Fruit fly (Drosophila melanogaster) whole organism, embryonic: Measurements from ENCODE around the gene gogo.

Experiments used
- Abd-B ChIP-seq: fragments of 200-800 bp; sonication (Bioruptor generic); optimal IDR thresholded peaks from 2 replicates; lab custom pipeline; 2018; ENCODE audit warnings: missing biosample characterization, mild to moderate bottlenecking, missing genetic modification characterization, moderate library complexity
- Antp ChIP-seq: fragments of 200-800 bp; sonication (Bioruptor generic); optimal IDR thresholded peaks from 3 replicates; lab custom pipeline; 2016; ENCODE audit warnings: missing biosample characterization, missing genetic modification characterization
- CG12236 ChIP-seq: fragments of 200-800 bp; sonication (Bioruptor generic); optimal IDR thresholded peaks from 2 replicates; lab custom pipeline; 2016; ENCODE audit warnings: missing biosample characterization, missing genetic modification characterization
- CG13624 ChIP-seq: fragments of 200-800 bp; sonication (Bioruptor generic); optimal IDR thresholded peaks from 2 replicates; lab custom pipeline; 2016; ENCODE audit warnings: missing biosample characterization, missing genetic modification characterization
- CG1792 ChIP-seq: fragments of 200-800 bp; sonication (Bioruptor generic); optimal IDR thresholded peaks from 2 replicates; lab custom pipeline; 2016; ENCODE audit warnings: missing biosample characterization, missing genetic modification characterization
- CG18476 ChIP-seq: fragments of 200-800 bp; sonication (Bioruptor generic); optimal IDR thresholded peaks from 2 replicates; lab custom pipeline; 2016; ENCODE audit warnings: missing biosample characterization, mild to moderate bottlenecking, missing genetic modification characterization
- CG30431 ChIP-seq: fragments of 200-800 bp; sonication (Bioruptor generic); optimal IDR thresholded peaks from 2 replicates; lab custom pipeline; 2017; ENCODE audit warnings: missing biosample characterization, missing genetic modification characterization
- CG32772 ChIP-seq: fragments of 200-800 bp; sonication (Bioruptor generic); IDR thresholded peaks from 2 replicates; pipeline ENCODE4 v1.3.6; 2022; ENCODE audit warnings: missing biosample characterization, missing genetic modification characterization
- CG33213 ChIP-seq: fragments of 200-800 bp; sonication (Bioruptor generic); optimal IDR thresholded peaks from 3 replicates; lab custom pipeline; 2016; ENCODE audit warnings: missing biosample characterization, missing genetic modification characterization
- CG3847 ChIP-seq: fragments of 200-800 bp; sonication (Bioruptor generic); IDR thresholded peaks from 2 replicates; pipeline ENCODE4 v1.3.6; 2022; ENCODE audit warnings: missing biosample characterization, missing genetic modification characterization
- CG3995 ChIP-seq: fragments of 200-800 bp; sonication (Bioruptor generic); optimal IDR thresholded peaks from 3 replicates; lab custom pipeline; 2016; ENCODE audit warnings: missing biosample characterization, missing genetic modification characterization
- CG4328 ChIP-seq: fragments of 200-800 bp; sonication (Bioruptor generic); optimal IDR thresholded peaks from 3 replicates; lab custom pipeline; 2017; ENCODE audit warnings: missing biosample characterization, missing genetic modification reagents, missing genetic modification characterization
- CG4617 ChIP-seq: fragments of 200-800 bp; sonication (Bioruptor generic); optimal IDR thresholded peaks from 3 replicates; lab custom pipeline; 2016; ENCODE audit warnings: missing biosample characterization, missing genetic modification characterization, borderline replicate concordance
- CG6689 ChIP-seq: fragments of 200-800 bp; sonication (Bioruptor generic); IDR thresholded peaks from 2 replicates; pipeline ENCODE4 v1.3.6; 2022; ENCODE audit warnings: missing biosample characterization, missing genetic modification characterization
- CG8089 ChIP-seq: fragments of 200-800 bp; sonication (Bioruptor generic); optimal IDR thresholded peaks from 3 replicates; lab custom pipeline; 2016; ENCODE audit warnings: missing biosample characterization, missing genetic modification characterization
- CG8281 ChIP-seq: fragments of 200-800 bp; sonication (Bioruptor generic); optimal IDR thresholded peaks from 2 replicates; lab custom pipeline; 2018; ENCODE audit warnings: missing biosample characterization, mild to moderate bottlenecking, missing genetic modification characterization, moderate library complexity
- Dbx ChIP-seq: fragments of 200-800 bp; sonication (Bioruptor generic); IDR thresholded peaks from 3 replicates; pipeline ENCODE4 v1.3.6; 2022; ENCODE audit warnings: missing biosample characterization, missing genetic modification characterization
- Dek ChIP-seq: fragments of 200-800 bp; sonication (Bioruptor generic); optimal IDR thresholded peaks from 3 replicates; lab custom pipeline; 2019; ENCODE audit warnings: missing biosample characterization, mild to moderate bottlenecking, missing genetic modification characterization, moderate library complexity
- Dfd ChIP-seq, 2 experiments: fragments of >200 bp; optimal IDR thresholded peaks; 2 replicates each; lab custom pipeline; 2017; ENCODE audit warnings: missing biosample characterization in 2 of 2, missing genetic modification characterization in 2 of 2
- Dp ChIP-seq: fragments of 200-800 bp; sonication (Bioruptor generic); optimal IDR thresholded peaks from 2 replicates; lab custom pipeline; 2018; ENCODE audit warnings: missing biosample characterization, mild to moderate bottlenecking, missing genetic modification characterization, moderate library complexity
- ERR ChIP-seq: fragments of 200-800 bp; sonication (Bioruptor generic); optimal IDR thresholded peaks from 2 replicates; lab custom pipeline; 2016; ENCODE audit warnings: missing biosample characterization, missing genetic modification characterization
- Fer3 ChIP-seq: fragments of 200-800 bp; sonication (Bioruptor generic); optimal IDR thresholded peaks from 2 replicates; lab custom pipeline; 2018; ENCODE audit warnings: missing biosample characterization, mild to moderate bottlenecking, missing genetic modification characterization, moderate library complexity
- H2.0 ChIP-seq: fragments of 200-800 bp; sonication (Bioruptor generic); IDR thresholded peaks from 2 replicates; pipeline ENCODE4 v1.3.6; 2022; ENCODE audit warnings: missing biosample characterization, missing genetic modification characterization
- Med ChIP-seq: fragments of 200-800 bp; sonication (Bioruptor generic); peaks from one replicate; lab custom pipeline; 2016; ENCODE audit warnings: missing biosample characterization, missing genetic modification characterization, mild to moderate bottlenecking, inconsistent platforms, moderate library complexity
- NFAT ChIP-seq: fragments of 200-800 bp; sonication (Bioruptor generic); IDR thresholded peaks from 2 replicates; pipeline ENCODE4 v1.3.6; 2022; ENCODE audit warnings: missing biosample characterization, missing genetic modification characterization
- NfI ChIP-seq: fragments of 200-800 bp; sonication (Bioruptor generic); optimal IDR thresholded peaks from 3 replicates; lab custom pipeline; 2018; ENCODE audit warnings: missing biosample characterization, mild to moderate bottlenecking, missing genetic modification characterization, moderate library complexity
- PHDP ChIP-seq: fragments of 200-800 bp; sonication (Bioruptor generic); optimal IDR thresholded peaks from 3 replicates; lab custom pipeline; 2018; ENCODE audit warnings: missing biosample characterization, mild to moderate bottlenecking, missing genetic modification characterization, moderate library complexity
- Rfx ChIP-seq: fragments of 200-800 bp; sonication (Bioruptor generic); IDR thresholded peaks from 2 replicates; pipeline ENCODE4 v1.3.6; 2022; ENCODE audit warnings: missing biosample characterization, missing genetic modification characterization
- Usf ChIP-seq: fragments of 200-800 bp; sonication (Bioruptor generic); optimal IDR thresholded peaks from 2 replicates; lab custom pipeline; 2017; ENCODE audit warnings: missing genotype, missing biosample characterization, missing genetic modification characterization
- bigmax ChIP-seq: fragments of 200-800 bp; sonication (Bioruptor generic); optimal IDR thresholded peaks from 2 replicates; lab custom pipeline; 2018; ENCODE audit warnings: missing biosample characterization, mild to moderate bottlenecking, missing genetic modification characterization
- bowl ChIP-seq: fragments of 200-800 bp; sonication (Bioruptor generic); IDR thresholded peaks from 2 replicates; pipeline ENCODE4 v1.3.6; 2022; ENCODE audit warnings: missing biosample characterization, missing genetic modification characterization
- btn ChIP-seq: fragments of 200-800 bp; sonication (Bioruptor generic); optimal IDR thresholded peaks from 2 replicates; lab custom pipeline; 2016; ENCODE audit warnings: missing biosample characterization, missing genetic modification characterization
- disco-r ChIP-seq: fragments of 200-800 bp; sonication (Bioruptor generic); optimal IDR thresholded peaks from 2 replicates; lab custom pipeline; 2016; ENCODE audit warnings: missing biosample characterization, missing genetic modification characterization
- fd102C ChIP-seq: fragments of 200-800 bp; sonication (Bioruptor generic); optimal IDR thresholded peaks from 2 replicates; lab custom pipeline; 2018; ENCODE audit warnings: missing biosample characterization, mild to moderate bottlenecking, missing genetic modification characterization, moderate library complexity
- ftz-f1 ChIP-seq: fragments of 200-800 bp; sonication (Bioruptor generic); optimal IDR thresholded peaks from 2 replicates; lab custom pipeline; 2016; ENCODE audit warnings: missing biosample characterization, missing genetic modification characterization
- gcm ChIP-seq: fragments of 200-800 bp; sonication (Bioruptor generic); optimal IDR thresholded peaks from 2 replicates; lab custom pipeline; 2019; ENCODE audit warnings: missing biosample characterization, mild to moderate bottlenecking, missing genetic modification characterization, moderate library complexity
- gsb-n ChIP-seq: fragments of 200-800 bp; sonication (Bioruptor generic); optimal IDR thresholded peaks from 3 replicates; lab custom pipeline; 2018; ENCODE audit warnings: missing biosample characterization, mild to moderate bottlenecking, missing genetic modification characterization
- hth ChIP-seq: fragments of >200 bp; optimal IDR thresholded peaks from 2 replicates; lab custom pipeline; 2017; ENCODE audit warnings: inconsistent platforms
- lmd ChIP-seq: fragments of 200-800 bp; sonication (Bioruptor generic); IDR thresholded peaks from 2 replicates; pipeline ENCODE4 v1.3.6; 2022; ENCODE audit warnings: missing biosample characterization, missing genetic modification characterization
- onecut ChIP-seq: fragments of 200-800 bp; sonication (Bioruptor generic); IDR thresholded peaks from 2 replicates; pipeline ENCODE4 v1.3.6; 2022; ENCODE audit warnings: missing biosample characterization, missing genetic modification characterization
- org-1 ChIP-seq: fragments of 200-800 bp; sonication (Bioruptor generic); optimal IDR thresholded peaks from 2 replicates; lab custom pipeline; 2017; ENCODE audit warnings: missing biosample characterization, missing genetic modification characterization
- p53 ChIP-seq: fragments of 200-800 bp; sonication (Bioruptor generic); optimal IDR thresholded peaks from 2 replicates; lab custom pipeline; 2016; ENCODE audit warnings: missing biosample characterization, missing genetic modification characterization
- pfk ChIP-seq: fragments of 200-800 bp; sonication (Bioruptor generic); optimal IDR thresholded peaks from 2 replicates; lab custom pipeline; 2018; ENCODE audit warnings: missing biosample characterization, mild to moderate bottlenecking, missing genetic modification characterization, moderate library complexity
- phol ChIP-seq: fragments of 200-800 bp; sonication (Bioruptor generic); optimal IDR thresholded peaks from 3 replicates; lab custom pipeline; 2018; ENCODE audit warnings: missing biosample characterization, mild to moderate bottlenecking, missing genetic modification characterization, moderate library complexity
- pros ChIP-seq: fragments of 200-800 bp; sonication (Bioruptor generic); optimal IDR thresholded peaks from 3 replicates; lab custom pipeline; 2019; ENCODE audit warnings: missing biosample characterization, mild to moderate bottlenecking, missing genetic modification characterization, moderate library complexity
- pum ChIP-seq: fragments of 200-800 bp; sonication (Bioruptor generic); optimal IDR thresholded peaks from 2 replicates; lab custom pipeline; 2016; ENCODE audit warnings: missing biosample characterization, missing genetic modification characterization
- sob ChIP-seq: fragments of 200-800 bp; sonication (Bioruptor generic); IDR thresholded peaks from 2 replicates; pipeline ENCODE4 v1.3.6; 2022; ENCODE audit warnings: missing biosample characterization, missing genetic modification characterization
- sqz ChIP-seq: fragments of 200-800 bp; sonication (Bioruptor generic); optimal IDR thresholded peaks from 3 replicates; lab custom pipeline; 2018; ENCODE audit warnings: missing biosample characterization, mild to moderate bottlenecking, missing genetic modification characterization
- vfl ChIP-seq: fragments of 200-800 bp; sonication (Bioruptor generic); optimal IDR thresholded peaks from 2 replicates; lab custom pipeline; 2016; ENCODE audit warnings: missing biosample characterization, missing genetic modification characterization
- vvl ChIP-seq: fragments of 200-800 bp; sonication (Bioruptor generic); IDR thresholded peaks from 2 replicates; pipeline ENCODE4 v1.3.6; 2022; ENCODE audit warnings: missing biosample characterization, missing genetic modification characterization

Gene gogo

DNA sequence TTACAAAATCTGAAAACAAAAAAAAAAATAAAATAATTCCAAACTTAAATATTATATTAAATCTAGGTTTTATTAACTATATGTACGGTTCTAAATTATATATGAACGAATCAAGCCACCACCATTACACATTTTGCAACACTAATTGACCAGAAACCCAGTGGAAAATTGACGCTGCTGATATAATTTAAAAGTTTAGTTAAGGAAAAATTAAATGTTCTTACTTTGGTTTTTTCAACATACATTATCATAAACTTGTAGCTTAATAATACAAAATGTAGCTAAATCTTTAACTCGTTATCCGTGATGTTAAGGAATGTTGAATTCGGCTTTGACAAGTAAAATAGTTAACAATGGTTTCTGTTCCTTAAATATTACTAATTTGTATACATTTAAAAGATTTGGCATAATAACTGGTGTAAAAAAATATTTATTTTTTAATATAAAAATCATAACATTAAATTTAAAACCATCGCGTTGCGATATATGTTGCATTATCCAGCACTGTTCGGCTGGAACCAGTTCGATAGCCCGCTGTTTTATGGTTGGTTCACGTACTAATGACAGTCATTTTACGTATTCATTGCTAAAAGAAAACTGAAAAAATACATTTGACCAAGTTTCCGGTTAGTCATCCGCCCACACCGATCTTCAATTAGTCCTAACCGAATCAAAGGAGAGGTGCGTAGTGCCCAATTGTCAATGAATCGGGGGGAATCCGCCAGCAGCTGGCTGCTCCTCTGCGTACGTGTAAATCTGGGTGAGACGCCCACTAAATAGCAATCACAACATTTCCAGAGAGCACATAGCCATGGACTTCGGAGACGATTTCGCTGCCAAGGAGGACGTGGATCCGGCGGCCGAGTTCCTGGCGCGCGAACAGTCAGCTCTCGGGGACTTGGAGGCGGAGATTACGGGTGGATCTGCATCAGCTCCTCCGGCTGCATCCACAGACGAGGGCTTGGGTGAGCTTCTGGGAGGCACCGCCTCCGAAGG is 52.6 kb downstream of the gogo start (continued):
- TF ChIP-seq Med (GFP tag; lab: Kevin White, UChicago) (peak; percentile 74), fd102C (GFP tag; lab: Kevin White, UChicago) (no peak), bigmax (GFP tag; lab: Kevin White, UChicago) (no peak), org-1 (GFP tag; lab: Kevin White, UChicago) (peak; percentile 8), onecut (0 out of 2 replicates have a peak, but pooled peaks have one; percentile 10), vvl (peak; percentile 50; the same call in 1 of the 2 replicates), Dfd (GFP tag; optimal IDR thresholded peaks at IDR 0.05; lab: Kevin White, UChicago) (no peak), CG32772 (GFP tag; lab: Robert Waterston, UW) (peak; percentile 56), CG30431 (GFP tag; lab: Kevin White, UChicago) (no peak), CG33213 (no peak), Dp (no peak), CG8089 (no peak), Rfx (GFP tag; lab: Robert Waterston, UW) (peak; percentile 63), sqz (GFP tag; lab: Kevin White, UChicago) (peak; percentile 28), Abd-B (GFP tag; lab: Kevin White, UChicago) (peak; percentile 48), CG18476 (GFP tag; lab: Kevin White, UChicago) (peak; percentile 18), Fer3 (tag; lab: Kevin White, UChicago) (peak; percentile 29), H2.0 (GFP tag; lab: Robert Waterston, UW) (peak; percentile 53), phol (tag; lab: Kevin White, UChicago) (peak; percentile 68), CG13624 (GFP tag; lab: Kevin White, UChicago) (no peak), CG8281 (no peak), CG4617 (GFP tag; lab: Kevin White, UChicago) (no peak), CG12236 (GFP tag; lab: Kevin White, UChicago) (no peak), sob (GFP tag; lab: Robert Waterston, UW) (peak; percentile 66), Usf (GFP tag; lab: Kevin White, UChicago) (no peak), PHDP (tag; lab: Kevin White, UChicago) (peak; percentile 73), Dek (tag; lab: Kevin White, UChicago) (peak; percentile 51), ERR (GFP tag; lab: Kevin White, UChicago) (no peak), CG1792 (GFP tag; lab: Kevin White, UChicago) (no peak), p53 (GFP tag; lab: Kevin White, UChicago) (no peak), vfl (GFP tag; lab: Kevin White, UChicago) (no peak), lmd (GFP tag; lab: Robert Waterston, UW) (peak; percentile 64), Antp (GFP tag; lab: Kevin White, UChicago) (no peak), CG6689 (GFP tag; lab: Robert Waterston, UW) (peak; percentile 63; the same call in 1 of the 2 replicates), hth (lab: Kevin White, UChicago) (no peak), pfk (no peak), CG3847 (GFP tag; lab: Robert Waterston, UW) (peak; percentile 66), pum (GFP tag; lab: Kevin White, UChicago) (no peak), Dbx (peak; percentile 24; the same call in 2 of the 3 replicates), pros (GFP tag; lab: Kevin White, UChicago) (no peak), gcm (peak; percentile 83), CG4328 (peak; percentile 51), NfI (GFP tag; lab: Kevin White, UChicago) (peak; percentile 71), ftz-f1 (no peak), gsb-n (tag; lab: Kevin White, UChicago) (no peak), disco-r (GFP tag; lab: Kevin White, UChicago) (no peak), CG3995 (peak; percentile 11), bowl (GFP tag; lab: Robert Waterston, UW) (no peak), NFAT (GFP tag; lab: Robert Waterston, UW) (peak; percentile 66), btn (no peak)
